Worm (Caenorhabditis elegans) whole organism, L3 larva: ENCODE measurements around the gene fbxa-19.

Experiments
- R02D3.7 ChIP-seq: fragments of 150-350 bp; optimal IDR thresholded peaks from 2 replicates; lab custom pipeline; 2014; ENCODE audit warnings: missing biosample characterization, missing genetic modification characterization
- ceh-28 ChIP-seq: fragments of 150-350 bp; optimal IDR thresholded peaks from 2 replicates; lab custom pipeline; 2014; ENCODE audit warnings: missing biosample characterization, missing genetic modification reagents, missing genetic modification characterization
- ceh-82 ChIP-seq: fragments of 150-350 bp; optimal IDR thresholded peaks from 2 replicates; lab custom pipeline; 2014; ENCODE audit warnings: missing biosample characterization, missing genetic modification characterization
- egl-5 ChIP-seq: fragments of 150-350 bp; optimal IDR thresholded peaks from 2 replicates; lab custom pipeline; 2017; ENCODE audit warnings: missing biosample characterization, missing genetic modification reagents, missing genetic modification characterization, inconsistent platforms
- elt-1 ChIP-seq: fragments of 150-350 bp; optimal IDR thresholded peaks from 2 replicates; lab custom pipeline; 2014; ENCODE audit warnings: missing biosample characterization, missing genetic modification characterization
- elt-2 ChIP-seq: sonication (generic microtip); optimal IDR thresholded peaks from 2 replicates; lab custom pipeline; 2016; ENCODE audit warnings: missing genetic modification reagents, mild to moderate bottlenecking, missing genetic modification characterization, missing compliant biosample characterization
- elt-3 ChIP-seq, 3 experiments: fragments of 150-350 bp in 1 of 3; sonication (generic microtip) in 2 of 3; optimal IDR thresholded peaks; 2 replicates in 2 of 3; 4 replicates in 1 of 3; lab custom pipeline; 2014 to 2017; ENCODE audit warnings: missing biosample characterization in 3 of 3, missing genetic modification characterization in 3 of 3
- eor-1 ChIP-seq, 2 experiments: fragments of 150-350 bp; optimal IDR thresholded peaks; 2 replicates each; lab custom pipeline; 2014 to 2018; ENCODE audit warnings: missing biosample characterization in 2 of 2, missing genetic modification characterization in 2 of 2
- fkh-2 ChIP-seq: fragments of 150-350 bp; optimal IDR thresholded peaks from 2 replicates; lab custom pipeline; 2014; ENCODE audit warnings: missing biosample characterization, missing genetic modification reagents, missing genetic modification characterization
- fos-1 ChIP-seq: fragments of 150-350 bp; optimal IDR thresholded peaks from 2 replicates; lab custom pipeline; 2014; ENCODE audit warnings: missing biosample characterization, missing genetic modification characterization
- hmg-11 ChIP-seq: sonication (generic microtip); optimal IDR thresholded peaks from 2 replicates; lab custom pipeline; 2016; ENCODE audit warnings: missing genetic modification characterization, missing compliant biosample characterization
- jun-1 ChIP-seq: fragments of 150-350 bp; optimal IDR thresholded peaks from 2 replicates; lab custom pipeline; 2014; ENCODE audit warnings: missing biosample characterization, missing genetic modification reagents, missing genetic modification characterization
- lin-15B ChIP-seq: fragments of 150-350 bp; optimal IDR thresholded peaks from 2 replicates; lab custom pipeline; 2014; ENCODE audit warnings: missing biosample characterization, missing genetic modification characterization
- lin-39 ChIP-seq: fragments of 150-350 bp; optimal IDR thresholded peaks from 2 replicates; lab custom pipeline; 2018; ENCODE audit warnings: missing biosample characterization, missing genetic modification reagents, missing genetic modification characterization
- lsy-12 ChIP-seq: sonication (generic microtip); optimal IDR thresholded peaks from 2 replicates; lab custom pipeline; 2016; ENCODE audit warnings: mild to moderate bottlenecking, missing genetic modification characterization, missing compliant biosample characterization
- mdl-1 ChIP-seq: fragments of 150-350 bp; optimal IDR thresholded peaks from 2 replicates; lab custom pipeline; 2014; ENCODE audit warnings: missing biosample characterization, missing genetic modification characterization
- nfya-1 ChIP-seq: sonication (generic microtip); optimal IDR thresholded peaks from 2 replicates; lab custom pipeline; 2017; ENCODE audit warnings: missing genetic modification characterization, mild to moderate bottlenecking, missing compliant biosample characterization, antibody characterized with exemption, moderate library complexity; ENCODE audit not compliant: insufficient read depth
- nhr-23 ChIP-seq: fragments of 150-350 bp; optimal IDR thresholded peaks from 2 replicates; lab custom pipeline; 2014; ENCODE audit warnings: missing biosample characterization, missing genetic modification reagents, missing genetic modification characterization
- nhr-25 ChIP-seq: sonication (generic microtip); optimal IDR thresholded peaks from 2 replicates; lab custom pipeline; 2017; ENCODE audit warnings: missing biosample characterization, missing genetic modification characterization
- nhr-28 ChIP-seq: fragments of 150-350 bp; optimal IDR thresholded peaks from 2 replicates; lab custom pipeline; 2014; ENCODE audit warnings: missing biosample characterization, missing genetic modification characterization
- nhr-67 ChIP-seq: fragments of 150-350 bp; optimal IDR thresholded peaks from 2 replicates; lab custom pipeline; 2014; ENCODE audit warnings: missing biosample characterization, missing genetic modification characterization
- nhr-76 ChIP-seq: fragments of 150-350 bp; sonication (generic microtip); optimal IDR thresholded peaks from 5 replicates; lab custom pipeline; 2014; ENCODE audit warnings: missing biosample characterization, missing genetic modification characterization
- nhr-77 ChIP-seq: fragments of 150-350 bp; optimal IDR thresholded peaks from 2 replicates; lab custom pipeline; 2014; ENCODE audit warnings: missing biosample characterization, missing genetic modification characterization
- pha-4 ChIP-seq: fragments of 150-350 bp; optimal IDR thresholded peaks from 2 replicates; lab custom pipeline; 2014; ENCODE audit warnings: missing biosample characterization, missing genetic modification reagents, missing genetic modification characterization
- pqm-1 ChIP-seq: fragments of 150-350 bp; optimal IDR thresholded peaks from 2 replicates; lab custom pipeline; 2017; ENCODE audit warnings: missing biosample characterization, missing genetic modification characterization, inconsistent platforms
- sea-2 ChIP-seq: fragments of 150-350 bp; sonication (generic microtip); optimal IDR thresholded peaks from 4 replicates; lab custom pipeline; 2014; ENCODE audit warnings: missing biosample characterization, missing genetic modification reagents, missing genetic modification characterization
- snpc-4 ChIP-seq: fragments of 150-350 bp; optimal IDR thresholded peaks from 2 replicates; lab custom pipeline; 2014; ENCODE audit warnings: missing biosample characterization, missing genetic modification characterization
- unc-62 ChIP-seq: fragments of 150-350 bp; sonication (generic microtip); optimal IDR thresholded peaks from 4 replicates; lab custom pipeline; 2014; ENCODE audit warnings: missing biosample characterization, missing genetic modification reagents, missing genetic modification characterization
- zag-1 ChIP-seq: fragments of 150-350 bp; optimal IDR thresholded peaks from 2 replicates; lab custom pipeline; 2014; ENCODE audit warnings: missing biosample characterization, missing genetic modification characterization
- ztf-11 ChIP-seq: fragments of 150-350 bp; optimal IDR thresholded peaks from 2 replicates; lab custom pipeline; 2014; ENCODE audit warnings: missing biosample characterization, missing genetic modification characterization
- ztf-4 ChIP-seq: fragments of 150-350 bp; optimal IDR thresholded peaks from 2 replicates; lab custom pipeline; 2014; ENCODE audit warnings: missing biosample characterization, missing genetic modification characterization

The fbxa-19 gene

DNA sequence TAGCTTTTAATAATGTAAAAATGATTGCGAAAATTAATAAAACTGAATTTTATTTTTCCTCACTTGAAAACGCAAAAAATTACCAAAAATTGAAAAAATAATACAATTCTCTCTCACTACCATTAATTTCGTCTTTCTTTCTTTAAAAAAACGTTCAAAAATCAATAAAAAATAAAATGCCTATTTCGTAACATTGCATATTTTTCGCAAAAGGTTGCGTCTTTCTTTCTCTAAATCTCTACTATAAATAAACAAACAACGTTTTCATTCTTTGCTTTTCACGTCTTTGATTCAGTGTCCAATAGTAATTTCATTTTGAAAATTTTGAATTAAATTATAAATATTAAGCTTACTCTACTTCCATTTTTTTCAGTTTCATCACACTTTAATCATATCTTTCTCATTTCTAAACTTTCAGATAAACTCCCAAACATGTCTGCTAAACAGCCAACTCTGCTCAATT lies 30.6 kb upstream of the fbxa-19 start, which contains the start of gene fbxa-37:
Gene fbxa-37, plus strand, starts transcription at position 413 of the 463 bp plus-strand sequence.
- TF ChIP-seq pha-4 (tag; lab: Kevin White, UChicago) (peak; percentile 92), ceh-28 (tag; lab: Kevin White, UChicago) (peak; percentile 74), ceh-82 (no peak), nfya-1 (peak; percentile 27)
- TF ChIP-seq, all 47 proteins: peak for 3

DNA sequence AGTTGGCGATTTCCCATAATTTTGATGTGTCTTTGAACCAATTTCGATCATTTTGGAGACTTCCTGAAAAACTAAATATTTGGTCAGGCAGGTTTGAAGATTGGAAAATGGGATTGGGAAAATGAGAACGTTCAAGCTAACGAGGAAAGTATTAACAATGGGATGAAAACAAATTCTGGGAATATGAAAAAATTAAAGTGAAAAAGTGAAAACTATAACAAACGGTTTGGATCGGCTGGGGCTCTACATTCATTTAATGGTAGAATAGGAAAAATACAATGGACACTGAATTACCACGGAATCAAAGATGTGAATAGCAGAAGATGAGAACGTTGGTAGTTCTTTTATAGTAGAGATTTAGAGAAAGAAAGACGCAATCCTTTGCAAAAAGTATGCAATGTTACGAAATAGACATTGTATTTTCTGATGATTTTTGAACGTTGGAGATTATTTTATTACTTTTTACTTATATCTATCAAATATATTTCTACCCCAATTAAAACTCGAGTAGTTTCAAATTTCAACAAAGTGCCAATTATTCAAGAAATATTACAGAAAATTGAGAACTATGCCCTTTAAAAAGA lies 26.6 kb upstream of the fbxa-19 start, which contains the start of gene fbxa-50:
Gene fbxa-50, minus strand, starts transcription at position 51 of the 584 bp plus-strand sequence.
- TF ChIP-seq zag-1 (no peak), nhr-67 (no peak), nhr-23 (no peak), lin-15B (tag; lab: Kevin White, UChicago) (no peak), elt-2 (tag; lab: Kevin White, UChicago) (no peak), lin-39 (no peak), mdl-1 (tag; lab: Kevin White, UChicago) (no peak), nhr-25 (tag; lab: Kevin White, UChicago) (no peak), ztf-4 (tag; lab: Kevin White, UChicago) (no peak), ztf-11 (tag; lab: Kevin White, UChicago) (no peak), egl-5 (tag; lab: Kevin White, UChicago) (no peak), nhr-28 (no peak), eor-1 (tag; optimal IDR thresholded peaks at IDR 0.05; lab: Kevin White, UChicago) (no peak), sea-2 (no peak), nhr-76 (tag; lab: Kevin White, UChicago) (no peak), pqm-1 (tag; lab: Kevin White, UChicago) (no peak)

- TF ChIP-seq ztf-11 (tag; lab: Kevin White, UChicago) = no peak
- TF ChIP-seq sea-2 = no peak
- no peak for TF ChIP-seq R02D3.7 (tag; lab: Kevin White, UChicago)
- no peak for TF ChIP-seq elt-1
- TF ChIP-seq nhr-77 (tag; lab: Kevin White, UChicago) = no peak
- peak; percentile 75 for TF ChIP-seq elt-2 (tag; lab: Kevin White, UChicago)
- TF ChIP-seq pqm-1 (tag; lab: Kevin White, UChicago) = peak; percentile 87
- no peak for TF ChIP-seq nhr-76 (tag; lab: Kevin White, UChicago)
- TF ChIP-seq nhr-25 (tag; lab: Kevin White, UChicago) = no peak
- peak; percentile 31 for TF ChIP-seq jun-1
- TF ChIP-seq lin-15B (tag; lab: Kevin White, UChicago) = no peak
- no peak for TF ChIP-seq lsy-12 (tag; lab: Kevin White, UChicago)
- peak in 1 of 3 experiments; percentile 51 for TF ChIP-seq elt-3 (tag; optimal IDR thresholded peaks at IDR 0.05; lab: Kevin White, UChicago)
Observed at ce11 chrIII:1289139-1289538, 26.1 kb upstream of the fbxa-19 start.

DNA sequence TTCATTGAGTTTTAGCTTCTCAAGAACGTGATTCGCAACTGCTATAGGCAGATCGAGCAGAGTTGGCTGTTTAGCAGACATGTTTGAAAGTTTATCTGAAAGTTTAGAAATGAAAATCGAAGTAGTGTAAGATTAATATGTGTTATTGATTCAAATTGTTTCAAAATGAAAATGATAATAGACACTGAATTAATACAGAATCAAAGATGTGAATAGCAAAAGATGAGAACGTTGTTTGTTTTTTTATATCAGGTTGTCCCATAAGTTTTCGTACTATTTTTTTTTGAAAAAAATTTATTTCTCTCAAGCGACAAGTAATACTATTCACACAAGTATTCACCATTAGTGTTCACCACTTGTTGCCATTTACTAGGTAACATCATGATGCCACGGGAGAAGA lies 22.1 kb upstream of the fbxa-19 start, which contains the start of gene fbxa-36:
Gene fbxa-36, minus strand, starts transcription at position 101 of the 400 bp plus-strand sequence.
- TF ChIP-seq hmg-11 (tag; lab: Kevin White, UChicago) (no peak), pha-4 (tag; lab: Kevin White, UChicago) (no peak)

DNA sequence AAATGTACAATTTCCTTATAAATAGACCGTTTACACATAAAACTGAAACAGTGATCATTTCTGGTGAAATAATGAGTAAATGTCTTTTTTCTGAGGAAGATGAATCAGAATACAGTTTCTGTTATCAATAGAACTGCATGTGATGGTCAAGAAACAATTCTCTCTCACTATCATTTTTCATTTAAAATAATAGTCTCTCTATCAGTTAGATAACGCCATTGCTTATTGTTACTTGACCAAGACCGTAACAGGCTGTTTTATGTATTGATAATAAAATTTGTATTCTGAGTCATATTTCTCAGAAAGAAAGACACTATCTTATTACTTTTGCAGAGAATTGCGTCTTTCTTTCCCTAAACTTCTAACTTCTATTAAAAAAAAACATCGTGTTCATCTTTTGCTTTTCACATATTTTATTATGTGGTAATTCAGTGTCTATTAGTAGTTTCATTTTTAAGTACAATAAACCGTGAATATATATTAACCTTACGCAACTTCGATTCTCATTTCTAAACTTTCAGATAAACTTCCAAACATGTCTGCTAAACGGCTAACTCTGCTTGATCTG lies 20.0 kb upstream of the fbxa-19 start, which contains the start of gene fbxa-35:
Gene fbxa-35, plus strand, starts transcription at position 518 of the 568 bp plus-strand sequence.
- peak; percentile 86 for TF ChIP-seq pqm-1 (tag; lab: Kevin White, UChicago)
- TF ChIP-seq elt-2 (tag; lab: Kevin White, UChicago) = peak; percentile 63
- no peak for TF ChIP-seq zag-1
- TF ChIP-seq, all 47 proteins: peak for 2

DNA sequence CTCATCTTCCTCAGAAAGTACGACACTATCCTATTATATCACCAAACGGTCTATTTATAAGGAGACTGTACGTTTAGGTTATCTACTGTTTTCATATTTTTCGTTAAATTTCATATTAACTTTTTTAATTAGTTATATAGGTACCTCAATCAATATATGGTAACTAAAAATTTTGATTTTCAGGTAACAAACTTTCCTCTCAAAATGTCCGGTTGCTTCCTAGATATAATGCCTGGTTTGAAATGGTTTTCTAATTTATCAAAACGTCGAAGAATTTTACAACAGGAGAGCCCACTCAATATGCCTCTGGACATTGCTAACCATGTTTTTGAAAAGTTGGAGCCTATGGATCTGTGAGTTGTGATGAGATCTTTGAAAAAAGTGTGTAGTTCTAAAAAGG lies 17.6 kb upstream of the fbxa-19 start, which contains the start of gene fbxa-28:
Gene fbxa-28, plus strand, starts transcription at position 301 of the 400 bp plus-strand sequence.
- TF ChIP-seq fos-1 (tag; lab: Kevin White, UChicago) (no peak), nhr-23 (no peak), fkh-2 (no peak), mdl-1 (tag; lab: Kevin White, UChicago) (no peak), eor-1 (tag; optimal IDR thresholded peaks at IDR 0.05; lab: Kevin White, UChicago) (no peak), unc-62 (GFP tag; lab: Kevin White, UChicago) (no peak), hmg-11 (tag; lab: Kevin White, UChicago) (no peak), nhr-28 (no peak), nhr-77 (tag; lab: Kevin White, UChicago) (no peak), snpc-4 (tag; lab: Kevin White, UChicago) (no peak)
- TF ChIP-seq, all 47 proteins: peak for 0
